Fruit fly (Drosophila melanogaster) whole organism, pupa: ENCODE measurements around the gene WRNexo.

Experiments
- CG10348 ChIP-seq: fragments of 200-800 bp; sonication (Bioruptor generic); IDR thresholded peaks from 2 replicates; pipeline ENCODE4 v1.3.6; 2022; ENCODE audit warnings: missing biosample characterization, missing genetic modification characterization
- CG12605 ChIP-seq: fragments of 200-800 bp; sonication (Bioruptor generic); IDR thresholded peaks from 2 replicates; pipeline ENCODE4 v1.3.6; 2022; ENCODE audit warnings: missing biosample characterization, missing genetic modification characterization
- CG13204 ChIP-seq: fragments of 200-800 bp; sonication (Bioruptor generic); optimal IDR thresholded peaks from 2 replicates; lab custom pipeline; 2018; ENCODE audit warnings: missing biosample characterization, mild to moderate bottlenecking, missing genetic modification characterization, moderate library complexity
- CG14655 ChIP-seq: fragments of 200-800 bp; sonication (Bioruptor generic); optimal IDR thresholded peaks from 3 replicates; lab custom pipeline; 2017; ENCODE audit warnings: mild to moderate bottlenecking, missing biosample characterization, missing genetic modification reagents, missing genetic modification characterization
- CG15710 ChIP-seq: fragments of 200-800 bp; sonication (Bioruptor generic); optimal IDR thresholded peaks from 2 replicates; lab custom pipeline; 2018; ENCODE audit warnings: missing biosample characterization, mild to moderate bottlenecking, missing genetic modification characterization, moderate library complexity
- CG17806 ChIP-seq: fragments of 200-800 bp; sonication (Bioruptor generic); optimal IDR thresholded peaks from 2 replicates; lab custom pipeline; 2018; ENCODE audit warnings: missing biosample characterization, mild to moderate bottlenecking, missing genetic modification characterization, moderate library complexity
- CG32121 ChIP-seq: fragments of 200-800 bp; sonication (Bioruptor generic); IDR thresholded peaks from 2 replicates; pipeline ENCODE4 v1.3.6; 2022; ENCODE audit warnings: missing biosample characterization, missing genetic modification characterization
- CG34367 ChIP-seq: fragments of 200-800 bp; sonication (Bioruptor generic); optimal IDR thresholded peaks from 2 replicates; lab custom pipeline; 2018; ENCODE audit warnings: missing biosample characterization, mild to moderate bottlenecking, missing genetic modification characterization
- CG4496 ChIP-seq: fragments of 200-800 bp; sonication (Bioruptor generic); IDR thresholded peaks from 3 replicates; pipeline ENCODE4 v1.3.6; 2022; ENCODE audit warnings: missing biosample characterization, missing genetic modification characterization
- CG8159 ChIP-seq: fragments of 200-800 bp; sonication (Bioruptor generic); optimal IDR thresholded peaks from 3 replicates; lab custom pipeline; 2018; ENCODE audit warnings: missing biosample characterization, mild to moderate bottlenecking, missing genetic modification characterization, moderate library complexity
- CG8301 ChIP-seq: fragments of 200-800 bp; sonication (Bioruptor generic); optimal IDR thresholded peaks from 2 replicates; lab custom pipeline; 2018; ENCODE audit warnings: missing biosample characterization, mild to moderate bottlenecking, missing genetic modification characterization
- CG9948 ChIP-seq: fragments of 200-800 bp; sonication (Bioruptor generic); optimal IDR thresholded peaks from 2 replicates; lab custom pipeline; 2018; ENCODE audit warnings: missing biosample characterization, mild to moderate bottlenecking, missing genetic modification characterization, moderate library complexity
- D1 ChIP-seq: fragments of 200-800 bp; sonication (Bioruptor generic); optimal IDR thresholded peaks from 2 replicates; lab custom pipeline; 2018; ENCODE audit warnings: missing biosample characterization, mild to moderate bottlenecking, missing genetic modification characterization, moderate library complexity
- EcR ChIP-seq: fragments of 200-800 bp; sonication (Bioruptor generic); optimal IDR thresholded peaks from 3 replicates; lab custom pipeline; 2019; ENCODE audit warnings: missing biosample characterization, missing genetic modification characterization, mild to moderate bottlenecking, moderate library complexity, missing genetic modification reagents
- Ets98B ChIP-seq: fragments of 200-800 bp; sonication (Bioruptor generic); IDR thresholded peaks from 2 replicates; pipeline ENCODE4 v1.3.6; 2022; ENCODE audit warnings: missing biosample characterization, missing genetic modification characterization
- Pif1A ChIP-seq: fragments of 200-800 bp; sonication (Bioruptor generic); optimal IDR thresholded peaks from 3 replicates; lab custom pipeline; 2016; ENCODE audit warnings: missing biosample characterization, missing genetic modification characterization
- Pif1B ChIP-seq: fragments of 200-800 bp; sonication (Bioruptor generic); optimal IDR thresholded peaks from 3 replicates; lab custom pipeline; 2016; ENCODE audit warnings: missing biosample characterization, missing genetic modification characterization
- Snoo ChIP-seq: fragments of 200-800 bp; sonication (Bioruptor generic); optimal IDR thresholded peaks from 3 replicates; lab custom pipeline; 2017; ENCODE audit warnings: missing biosample characterization, mild to moderate bottlenecking, missing genetic modification characterization, inconsistent platforms
- fd96Ca ChIP-seq: fragments of 200-800 bp; sonication (Bioruptor generic); IDR thresholded peaks from 3 replicates; pipeline ENCODE4 v1.3.6; 2022; ENCODE audit warnings: missing biosample characterization, missing genetic modification characterization
- gl ChIP-seq: fragments of 200-800 bp; sonication (Bioruptor generic); optimal IDR thresholded peaks from 2 replicates; lab custom pipeline; 2018; ENCODE audit warnings: missing biosample characterization, mild to moderate bottlenecking, missing genetic modification characterization
- rn ChIP-seq: fragments of 200-800 bp; sonication (Bioruptor generic); IDR thresholded peaks from 2 replicates; pipeline ENCODE4 v1.3.6; 2022; ENCODE audit warnings: missing biosample characterization, missing genetic modification characterization

The WRNexo gene

dm6 chr3R:18365978-18366643 is at the start of gene WRNexo, which contains the start of gene Nup43:
TSS of gene WRNexo (minus strand) at chr3R:18366162.
TSS of gene Nup43 (plus strand) at chr3R:18366638.
- TF ChIP-seq Snoo (tag; lab: Kevin White, UChicago) (no peak), CG8159 (tag; lab: Kevin White, UChicago) (peak; percentile 45), gl (tag; lab: Kevin White, UChicago) (no peak), fd96Ca (0 out of 3 replicates have a peak, but pooled peaks have one; percentile 29), Ets98B (no peak), D1 (tag; lab: Kevin White, UChicago) (no peak), CG17806 (tag; lab: Kevin White, UChicago) (peak; percentile 20), CG15710 (tag; lab: Kevin White, UChicago) (peak; percentile 45), CG14655 (GFP tag; lab: Kevin White, UChicago) (peak; percentile 47)

- no peak for TF ChIP-seq D1 (tag; lab: Kevin White, UChicago)
- TF ChIP-seq CG32121 (GFP tag; lab: Robert Waterston, UW): peak; percentile 44; the same call in 1 of the 2 replicates
- TF ChIP-seq CG8301 (tag; lab: Kevin White, UChicago): peak; percentile 10
- peak; percentile 51 for TF ChIP-seq Ets98B
- TF ChIP-seq CG4496 (GFP tag; lab: Robert Waterston, UW): peak; percentile 46; the same call in 1 of the 3 replicates
- no peak for TF ChIP-seq CG12605 (GFP tag; lab: Robert Waterston, UW)
- TF ChIP-seq Snoo (tag; lab: Kevin White, UChicago): no peak
- TF ChIP-seq, all 21 proteins: peak for 4
Observed at dm6 chr3R:18412279-18413214, 46.6 kb upstream of the WRNexo start, which contains the start of gene CG31122. TSS of gene CG31122 (minus strand) at chr3R:18412874.

DNA sequence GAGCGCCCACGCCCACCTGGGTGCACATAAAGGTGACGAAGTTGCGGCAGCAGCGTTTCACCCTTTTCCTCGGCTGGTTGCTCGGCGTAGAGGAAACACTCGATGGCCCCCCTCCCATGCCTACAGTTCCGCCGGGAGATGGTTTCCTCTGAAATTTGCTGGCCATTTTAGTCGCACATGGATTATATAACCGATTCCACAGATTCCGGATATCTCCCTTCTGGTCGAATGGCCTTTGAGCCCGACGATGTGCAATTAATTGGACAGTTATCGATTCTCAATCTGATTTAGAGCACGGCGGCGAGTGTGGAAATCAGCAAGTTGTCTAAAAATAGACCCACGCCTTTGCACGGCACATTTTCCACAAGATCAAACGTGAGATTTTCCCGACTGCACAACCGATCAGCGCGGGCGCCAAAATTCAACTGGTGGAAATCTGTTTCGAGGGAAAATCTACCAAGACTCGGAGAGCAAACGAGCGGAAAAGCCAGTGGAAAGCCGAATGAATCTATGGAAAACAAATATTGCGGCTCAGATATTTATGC is 45.3 kb upstream of the WRNexo start, which contains the start of gene CG10864:
Gene CG10864 (minus strand): TSS at position 427 of the 545 bp plus-strand sequence.
- TF ChIP-seq CG10348 (no peak), fd96Ca (no peak), CG14655 (GFP tag; lab: Kevin White, UChicago) (no peak), EcR (GFP tag; lab: Kevin White, UChicago) (no peak), CG34367 (tag; lab: Kevin White, UChicago) (no peak), gl (tag; lab: Kevin White, UChicago) (no peak), Pif1B (GFP tag; lab: Kevin White, UChicago) (no peak), CG12605 (GFP tag; lab: Robert Waterston, UW) (no peak), CG32121 (GFP tag; lab: Robert Waterston, UW) (no peak), Snoo (tag; lab: Kevin White, UChicago) (no peak), rn (GFP tag; lab: Robert Waterston, UW) (no peak)

dm6 chr3R:18404713-18405112 is 38.8 kb upstream of the WRNexo start, which contains the start of gene CG7685:
TSS of gene CG7685 (plus strand) at chr3R:18404940.
- peak; percentile 2 for TF ChIP-seq gl (tag; lab: Kevin White, UChicago)
- no peak for TF ChIP-seq CG10348
- peak; percentile 63 for TF ChIP-seq Snoo (tag; lab: Kevin White, UChicago)
- TF ChIP-seq EcR (GFP tag; lab: Kevin White, UChicago): no peak
- TF ChIP-seq CG8301 (tag; lab: Kevin White, UChicago): peak; percentile 28
- peak; percentile 66; the same call in 1 of the 2 replicates for TF ChIP-seq CG32121 (GFP tag; lab: Robert Waterston, UW)
- TF ChIP-seq CG34367 (tag; lab: Kevin White, UChicago): peak; percentile 17
- peak; percentile 52 for TF ChIP-seq CG8159 (tag; lab: Kevin White, UChicago)
- TF ChIP-seq CG17806 (tag; lab: Kevin White, UChicago): peak; percentile 54
- TF ChIP-seq D1 (tag; lab: Kevin White, UChicago): no peak
- no peak for TF ChIP-seq Pif1A (GFP tag; lab: Kevin White, UChicago)
- TF ChIP-seq rn (GFP tag; lab: Robert Waterston, UW): no peak
- peak; percentile 62 for TF ChIP-seq CG15710 (tag; lab: Kevin White, UChicago)
- no peak for TF ChIP-seq CG12605 (GFP tag; lab: Robert Waterston, UW)
- TF ChIP-seq Pif1B (GFP tag; lab: Kevin White, UChicago): peak; percentile 63
- no peak for TF ChIP-seq CG14655 (GFP tag; lab: Kevin White, UChicago)
- TF ChIP-seq CG13204 (GFP tag; lab: Kevin White, UChicago): no peak
- TF ChIP-seq Ets98B: peak; percentile 58; the same call in 1 of the 2 replicates
- peak; percentile 7 for TF ChIP-seq CG9948
- TF ChIP-seq fd96Ca: peak; percentile 40; the same call in 1 of the 3 replicates
- TF ChIP-seq CG4496 (GFP tag; lab: Robert Waterston, UW): peak; percentile 68
- TF ChIP-seq, all 21 proteins: peak for 13
